Fruit fly (Drosophila melanogaster): ENCODE results near the gene snsl.

snsl gene

dm6 chr2L:4942257-4942792 is 35.8 kb upstream of the snsl start, which contains the start of gene synr (continued):
- TF ChIP-seq CG14710 (tag; optimal IDR thresholded peaks at IDR 0.05), result no peak
- TF ChIP-seq CG2120 (GFP tag; optimal IDR thresholded peaks at IDR 0.05), result peak; percentile 32
- no peak for TF ChIP-seq vnd (GFP tag; IDR thresholded peaks at IDR 0.05; ENCODE audit: partially characterized antibody)
- TF ChIP-seq ap (GFP tag; IDR thresholded peaks at IDR 0.05), result no peak
- peak; percentile 59 for TF ChIP-seq sens (GFP tag)
- no peak for TF ChIP-seq CG2199 (GFP tag; IDR thresholded peaks at IDR 0.05)
- no peak for TF ChIP-seq esg (GFP tag; conservative IDR thresholded peaks at IDR 0.05)
- TF ChIP-seq knrl (GFP tag; IDR thresholded peaks at IDR 0.05; ENCODE audit: partially characterized antibody), result no peak
- TF ChIP-seq CG1602 (GFP tag; optimal IDR thresholded peaks at IDR 0.05), result no peak
- TF ChIP-seq salm (tag; optimal IDR thresholded peaks at IDR 0.05), result no peak
- TF ChIP-seq CG15514 (GFP tag; optimal IDR thresholded peaks at IDR 0.05), result peak; percentile 7
- no peak for TF ChIP-seq pum (GFP tag; optimal IDR thresholded peaks at IDR 0.05)
- TF ChIP-seq CG3995 (GFP tag; optimal IDR thresholded peaks at IDR 0.05), result no peak
- peak; percentile 57 for TF ChIP-seq lab (GFP tag; optimal IDR thresholded peaks at IDR 0.05)
- no peak for TF ChIP-seq Kr (GFP tag; optimal IDR thresholded peaks at IDR 0.05)

dm6 chr2L:4937060-4937459 is 30.5 kb upstream of the snsl start, which contains the start of gene Sgs1:
TSS of gene Sgs1 (plus strand) at chr2L:4937409.
- TF ChIP-seq Myb (GFP tag; optimal IDR thresholded peaks at IDR 0.05), result no peak
- no peak for TF ChIP-seq lmd (GFP tag; IDR thresholded peaks at IDR 0.05)
- peak; percentile 16 for TF ChIP-seq lbe (GFP tag; optimal IDR thresholded peaks at IDR 0.05)
- TF ChIP-seq corto (GFP tag; optimal IDR thresholded peaks at IDR 0.05), result peak; percentile 25
- TF ChIP-seq CG11560 (tag; IDR thresholded peaks at IDR 0.05), result no peak
- TF ChIP-seq ara (GFP tag; IDR thresholded peaks at IDR 0.05), result no peak

dm6 chr2L:4936325-4936869 is 29.8 kb upstream of the snsl start, which contains the start of gene hoe2:
TSS of gene hoe2 (minus strand) at chr2L:4936450.
- TF ChIP-seq Spps (tag; optimal IDR thresholded peaks at IDR 0.05) (no peak), Dbx (GFP tag; IDR thresholded peaks at IDR 0.05) (peak; percentile 38; the same call in 1 of the 3 replicates), CG13894 (tag; optimal IDR thresholded peaks at IDR 0.05) (peak; percentile 79), az2 (GFP tag; optimal IDR thresholded peaks at IDR 0.05) (no peak), CG6689 (GFP tag; IDR thresholded peaks at IDR 0.05) (no peak), Dp (GFP tag; optimal IDR thresholded peaks at IDR 0.05) (no peak), gt (GFP tag; IDR thresholded peaks at IDR 0.05) (no peak), CG30431 (GFP tag; optimal IDR thresholded peaks at IDR 0.05) (no peak), caup (GFP tag; optimal IDR thresholded peaks at IDR 0.05; ENCODE audit: severe bottlenecking) (peak; percentile 7), CG31365 (tag; optimal IDR thresholded peaks at IDR 0.05) (no peak), HmgD (GFP tag; optimal IDR thresholded peaks at IDR 0.05) (no peak), Pdp1 (GFP tag; optimal IDR thresholded peaks at IDR 0.05) (no peak), hth (optimal IDR thresholded peaks at IDR 0.05) (no peak), zen (tag; optimal IDR thresholded peaks at IDR 0.05) (no peak), CG3847 (GFP tag; IDR thresholded peaks at IDR 0.05) (no peak), Ptx1 (GFP tag; IDR thresholded peaks at IDR 0.05) (no peak), trem (tag; optimal IDR thresholded peaks at IDR 0.05) (no peak), Nf-YB (GFP tag; optimal IDR thresholded peaks at IDR 0.05) (no peak), CG16779 (GFP tag; IDR thresholded peaks at IDR 0.05) (0 out of 2 replicates have a peak, but pooled peaks have one; percentile 29), CG8089 (GFP tag; optimal IDR thresholded peaks at IDR 0.05) (no peak), pnt (GFP tag; optimal IDR thresholded peaks at IDR 0.05) (no peak), CG15073 (GFP tag; optimal IDR thresholded peaks at IDR 0.05) (no peak), unc-4 (GFP tag; IDR thresholded peaks at IDR 0.05; ENCODE audit: partially characterized antibody) (no peak), tup (GFP tag; optimal IDR thresholded peaks at IDR 0.05) (no peak), CG12299 (tag; optimal IDR thresholded peaks at IDR 0.05) (no peak), scrt (GFP tag; optimal IDR thresholded peaks at IDR 0.05) (peak; percentile 94), CG9797 (GFP tag; optimal IDR thresholded peaks at IDR 0.05) (no peak), sens-2 (GFP tag; IDR thresholded peaks at IDR 0.05) (no peak)

Measured in whole organism, embryonic.